Fruit fly (Drosophila melanogaster) whole organism, adult: ENCODE measurements around the gene CG4854.

ENCODE experiments used
- CG33017 ChIP-seq: fragments of 200-800 bp; sonication (Bioruptor generic); optimal IDR thresholded peaks from 2 replicates; lab custom pipeline; 2018; ENCODE audit warnings: missing biosample characterization, mild to moderate bottlenecking, missing genetic modification characterization, moderate library complexity
- CG5204 ChIP-seq: fragments of 200-800 bp; sonication (Bioruptor generic); optimal IDR thresholded peaks from 2 replicates; lab custom pipeline; 2016; ENCODE audit warnings: missing biosample characterization, missing genetic modification characterization
- CG7045 ChIP-seq: fragments of 200-800 bp; sonication (Bioruptor generic); optimal IDR thresholded peaks from 2 replicates; lab custom pipeline; 2017; ENCODE audit warnings: missing biosample characterization, mild to moderate bottlenecking, missing genetic modification characterization
- Clk ChIP-seq: fragments of 200-800 bp; sonication (Bioruptor generic); optimal IDR thresholded peaks from 2 replicates; lab custom pipeline; 2017; ENCODE audit warnings: missing biosample characterization, missing genetic modification characterization
- Mnt ChIP-seq: fragments of 200-800 bp; sonication (Bioruptor generic); optimal IDR thresholded peaks from 2 replicates; lab custom pipeline; 2016; ENCODE audit warnings: missing biosample characterization, mild to moderate bottlenecking, missing genetic modification characterization
- toe ChIP-seq: fragments of 200-800 bp; sonication (Bioruptor generic); optimal IDR thresholded peaks from 2 replicates; lab custom pipeline; 2016; ENCODE audit warnings: missing biosample characterization, missing genetic modification characterization

dm6 chr3R:20031043-20031763, 3.3 kb downstream of the CG4854 start, which contains the start of gene trem:
- TF ChIP-seq toe (GFP tag; lab: Kevin White, UChicago) (peak; percentile 86), Mnt (GFP tag; lab: Kevin White, UChicago) (peak; percentile 49), CG7045 (GFP tag; lab: Kevin White, UChicago) (peak; percentile 79), CG5204 (GFP tag; lab: Kevin White, UChicago) (peak; percentile 72), Clk (peak; percentile 67), CG33017 (tag; lab: Kevin White, UChicago) (peak; percentile 54)
